Fruit fly (Drosophila melanogaster) Kc167 (cell line): ENCODE measurements around the gene elg1.

ENCODE experiments used
- Myc ChIP-seq: fragments of >200 bp; optimal IDR thresholded peaks from 2 replicates; lab custom pipeline; 2017; ENCODE audit warnings: missing external identifiers
- Sin3A ChIP-seq: fragments of >200 bp; optimal IDR thresholded peaks from 2 replicates; lab custom pipeline; 2018; ENCODE audit warnings: missing external identifiers
- h ChIP-seq: fragments of >200 bp; optimal IDR thresholded peaks from 3 replicates; lab custom pipeline; 2018; ENCODE audit warnings: missing external identifiers
- insv ChIP-seq: fragments of >200 bp; optimal IDR thresholded peaks from 3 replicates; lab custom pipeline; 2018; ENCODE audit warnings: missing external identifiers
- psq ChIP-seq: fragments of >200 bp; optimal IDR thresholded peaks from 2 replicates; lab custom pipeline; 2017; ENCODE audit warnings: missing external identifiers
- ttk ChIP-seq: sonication (Bioruptor generic); optimal IDR thresholded peaks from 2 replicates; lab custom pipeline; 2017; ENCODE audit warnings: missing external identifiers

Gene elg1

DNA sequence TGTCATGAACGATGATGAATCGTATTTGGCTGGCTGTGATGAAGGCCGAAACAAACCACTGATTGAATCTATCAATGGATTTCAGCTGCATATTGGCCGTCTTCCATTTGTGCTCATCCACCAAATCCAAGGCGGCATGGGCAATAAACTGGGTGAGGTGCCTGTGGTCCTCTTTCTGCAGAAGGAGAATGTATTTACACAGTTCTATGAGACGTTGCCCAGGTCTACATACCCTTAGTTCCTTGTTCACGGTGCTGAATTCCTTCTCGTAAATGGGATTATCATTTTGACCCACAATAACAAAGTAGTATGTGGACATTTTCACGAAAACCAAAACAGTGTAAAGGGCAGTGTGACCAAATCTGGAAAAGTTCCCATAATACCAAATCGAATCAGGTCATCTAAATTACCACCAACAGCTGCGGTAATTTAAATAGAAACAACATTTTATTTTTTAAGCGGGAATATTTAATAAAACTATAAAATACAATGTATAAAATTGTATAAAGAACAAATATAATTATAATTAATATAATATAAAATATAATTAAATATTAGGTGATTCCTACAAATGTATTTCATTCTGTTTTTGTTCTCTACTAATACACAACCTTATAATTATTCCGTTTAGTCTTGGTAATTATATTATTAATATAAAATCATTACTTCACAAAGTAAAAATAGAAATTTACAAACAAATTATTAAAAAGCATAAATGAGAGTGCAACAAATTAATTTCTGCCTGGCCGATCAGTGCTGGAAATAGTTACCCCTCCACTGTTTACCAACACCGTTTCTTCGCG, at the start of gene elg1, which contains the start of gene Trs20:
Gene elg1, plus strand, starts transcription at position 765 of the 803 bp plus-strand sequence.
Gene Trs20, minus strand, starts transcription at position 369 of the 803 bp plus-strand sequence.
- TF ChIP-seq h (lab: Kevin White, UChicago): no peak
- no peak for TF ChIP-seq Myc
- no peak for TF ChIP-seq Sin3A (lab: Kevin White, UChicago)
- no peak for TF ChIP-seq ttk
- TF ChIP-seq insv (lab: Kevin White, UChicago): no peak
- no peak for TF ChIP-seq psq (lab: Kevin White, UChicago)

- TF ChIP-seq Sin3A (lab: Kevin White, UChicago) (no peak), ttk (no peak), insv (lab: Kevin White, UChicago) (no peak), Myc (no peak), h (lab: Kevin White, UChicago) (no peak), psq (lab: Kevin White, UChicago) (no peak)
These were observed 49.6 kb upstream of the elg1 start, which contains the start of gene CG33258 for dm6 chr3L:16082251-16082650. CG33258 (plus strand) TSS chr3L:16082551.

dm6 chr3L:16083693-16084092, 48.1 kb upstream of the elg1 start, which contains the start of gene CG13075:
CG13075 (plus strand) TSS chr3L:16083993.
- TF ChIP-seq Myc (no peak), ttk (no peak), insv (lab: Kevin White, UChicago) (no peak), psq (lab: Kevin White, UChicago) (no peak), h (lab: Kevin White, UChicago) (no peak)

dm6 chr3L:16087323-16087816, 44.5 kb upstream of the elg1 start, which contains the start of gene Tasp1:
Tasp1 (minus strand) TSS chr3L:16087525.
- TF ChIP-seq ttk (no peak), Sin3A (lab: Kevin White, UChicago) (no peak), psq (lab: Kevin White, UChicago) (no peak), insv (lab: Kevin White, UChicago) (no peak), h (lab: Kevin White, UChicago) (no peak), Myc (no peak)

dm6 chr3L:16090330-16090803, 41.5 kb upstream of the elg1 start, which contains the start of the genes CG5235 and ClC-c:
CG5235 (minus strand) TSS chr3L:16090392.
ClC-c (plus strand) TSS chr3L:16090454.
- TF ChIP-seq ttk (no peak), Myc (no peak), insv (lab: Kevin White, UChicago) (no peak), psq (lab: Kevin White, UChicago) (no peak), Sin3A (lab: Kevin White, UChicago) (no peak), h (lab: Kevin White, UChicago) (no peak)

dm6 chr3L:16097393-16097884, 34.4 kb upstream of the elg1 start, which contains the start of the genes CG13074 and ATPsynbetaL:
CG13074 (minus strand) TSS chr3L:16097493.
ATPsynbetaL (plus strand) TSS chr3L:16097834.
- no peak for TF ChIP-seq psq (lab: Kevin White, UChicago)
- TF ChIP-seq Sin3A (lab: Kevin White, UChicago): no peak
- TF ChIP-seq Myc: no peak
- TF ChIP-seq h (lab: Kevin White, UChicago): no peak
- TF ChIP-seq ttk: no peak
- TF ChIP-seq insv (lab: Kevin White, UChicago): no peak

DNA sequence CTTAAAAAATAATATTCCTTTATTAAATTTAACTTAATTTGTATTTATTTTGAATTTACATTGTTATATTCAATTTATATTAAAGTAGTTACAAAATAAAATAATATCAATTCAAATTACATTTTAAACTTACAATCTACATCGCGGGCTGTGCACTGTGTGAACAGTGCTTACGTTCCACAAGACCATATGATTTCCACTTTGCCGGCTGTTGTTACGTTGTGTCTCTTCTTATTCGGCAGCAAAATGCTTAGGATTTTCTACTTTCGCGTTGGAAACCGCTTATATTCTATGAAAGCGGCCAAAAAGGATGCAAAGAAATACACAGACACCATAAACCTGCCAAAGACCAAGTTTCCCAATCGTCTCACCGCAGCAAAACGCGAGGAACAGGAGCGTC, 31.8 kb upstream of the elg1 start, which contains the start of gene IleRS-m:
Gene IleRS-m, plus strand, starts transcription at position 222 of the 400 bp plus-strand sequence.
- TF ChIP-seq ttk (no peak), Sin3A (lab: Kevin White, UChicago) (no peak), h (lab: Kevin White, UChicago) (no peak), insv (lab: Kevin White, UChicago) (no peak), psq (lab: Kevin White, UChicago) (no peak), Myc (no peak)

- TF ChIP-seq ttk: no peak
- no peak for TF ChIP-seq psq (lab: Kevin White, UChicago)
- TF ChIP-seq Sin3A (lab: Kevin White, UChicago): no peak
- no peak for TF ChIP-seq Myc
- TF ChIP-seq insv (lab: Kevin White, UChicago): no peak
- TF ChIP-seq h (lab: Kevin White, UChicago): no peak
These were observed 26.3 kb upstream of the elg1 start, which contains the start of the genes IntS9 and CG43295 for dm6 chr3L:16105528-16105927. IntS9 (minus strand) TSS chr3L:16105627. CG43295 (plus strand) TSS chr3L:16105852.

DNA sequence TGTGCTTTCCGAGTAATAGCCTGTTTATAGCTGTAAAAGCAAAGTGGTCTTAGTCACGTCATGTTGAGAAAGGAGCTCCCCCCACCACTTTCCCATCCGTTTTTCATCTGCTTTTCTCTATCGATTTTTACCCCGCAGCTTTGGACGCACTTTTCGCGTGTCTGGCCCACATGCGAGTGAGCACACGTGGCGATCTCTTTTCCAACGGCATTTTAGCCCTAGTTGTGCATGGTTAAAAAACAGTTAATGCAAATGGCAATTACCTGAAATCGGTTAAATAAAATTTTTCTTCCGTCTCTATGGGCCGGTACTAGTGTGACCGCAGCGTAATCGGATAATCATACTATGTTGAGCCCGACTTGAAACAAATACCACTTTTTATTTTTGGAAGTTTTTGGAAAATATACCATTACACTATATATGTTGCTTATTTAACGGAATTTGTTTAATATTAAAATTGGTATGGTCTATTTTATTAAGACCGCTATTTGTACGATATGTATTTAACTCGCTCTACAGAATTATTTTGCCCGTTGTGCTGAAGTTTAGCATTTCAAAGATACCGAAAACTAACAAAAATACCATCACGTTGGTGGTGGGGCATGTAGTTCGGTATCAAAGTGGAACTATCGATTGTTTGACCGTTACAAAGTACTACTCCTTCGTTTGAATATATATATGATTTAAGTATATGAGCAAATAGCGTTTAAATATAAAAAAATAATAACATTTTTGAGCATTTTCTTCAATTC, 19.6 kb upstream of the elg1 start, which contains the start of gene Zn72D:
Gene Zn72D, minus strand, starts transcription at position 558 of the 752 bp plus-strand sequence.
- TF ChIP-seq ttk (no peak), psq (lab: Kevin White, UChicago) (no peak), Sin3A (lab: Kevin White, UChicago) (no peak), Myc (no peak), h (lab: Kevin White, UChicago) (no peak), insv (lab: Kevin White, UChicago) (no peak)

DNA sequence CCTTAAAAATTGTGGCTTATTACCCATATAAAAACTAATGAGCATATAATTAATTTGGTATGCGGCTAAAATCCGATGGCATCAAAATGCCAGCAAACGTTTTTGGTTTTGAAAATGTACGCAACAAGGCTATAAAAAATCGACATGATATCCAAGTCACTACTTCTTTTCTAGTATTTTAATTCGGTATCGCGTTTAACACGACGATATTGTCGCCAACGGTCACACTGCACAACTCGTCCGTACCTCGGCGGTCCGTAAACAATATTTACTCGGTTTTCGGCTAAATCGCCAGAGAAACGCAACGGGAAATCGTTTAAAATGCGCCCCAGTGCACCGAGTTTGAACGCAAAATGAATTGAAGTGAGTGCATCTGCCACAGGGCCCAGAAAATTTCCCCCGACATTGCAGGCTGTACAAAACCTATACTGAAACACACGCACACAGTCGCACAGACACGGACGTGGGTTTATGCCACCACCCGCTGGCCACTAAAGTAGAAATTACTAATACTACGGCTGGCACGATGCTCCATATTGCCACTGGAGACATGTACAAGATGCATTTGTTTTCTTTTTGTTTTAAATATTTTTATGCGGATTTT, 18.7 kb upstream of the elg1 start, which contains the start of gene Taf4:
Gene Taf4, plus strand, starts transcription at position 210 of the 604 bp plus-strand sequence.
- TF ChIP-seq insv (lab: Kevin White, UChicago) (no peak), psq (lab: Kevin White, UChicago) (no peak)
